Worm (Caenorhabditis elegans): ENCODE results near the gene tbb-2.

Gene tbb-2

DNA sequence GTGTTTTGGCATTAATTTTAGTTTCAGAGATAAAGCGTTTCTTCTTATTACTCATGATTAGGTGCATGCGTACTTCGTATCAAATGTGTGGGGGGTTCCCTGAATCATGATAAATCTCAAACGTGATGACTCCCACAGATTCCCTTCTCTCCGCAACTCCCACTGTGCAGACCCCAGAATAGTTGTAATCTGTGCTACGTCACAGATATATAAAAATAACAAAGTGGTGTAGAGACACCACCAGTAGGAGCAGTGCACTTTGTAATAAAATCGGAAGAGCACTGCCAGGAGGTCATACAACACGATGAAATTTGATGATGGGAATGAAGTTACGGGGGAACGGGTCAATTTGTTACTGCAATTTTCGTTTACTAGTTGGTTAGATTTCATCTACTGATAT lies 26.1 kb downstream of the tbb-2 start:
- no peak for TF ChIP-seq ref-1 (GFP tag; conservative IDR thresholded peaks at IDR 0.05)
- TF ChIP-seq T22C8.4 (GFP tag; IDR thresholded peaks at IDR 0.05): no peak
- TF ChIP-seq klf-2 (GFP tag; conservative IDR thresholded peaks at IDR 0.05): no peak
- TF ChIP-seq ztf-29 (GFP tag; IDR thresholded peaks at IDR 0.05): no peak
- TF ChIP-seq flt-1 (GFP tag; IDR thresholded peaks at IDR 0.05): no peak
- TF ChIP-seq med-1 (GFP tag; optimal IDR thresholded peaks at IDR 0.05; ENCODE audit: insufficient read depth): no peak
- TF ChIP-seq cog-1 (tag; optimal IDR thresholded peaks at IDR 0.05): no peak
- no peak for TF ChIP-seq tab-1 (GFP tag; IDR thresholded peaks at IDR 0.05)
- TF ChIP-seq ztf-23 (GFP tag; IDR thresholded peaks at IDR 0.05): no peak

DNA sequence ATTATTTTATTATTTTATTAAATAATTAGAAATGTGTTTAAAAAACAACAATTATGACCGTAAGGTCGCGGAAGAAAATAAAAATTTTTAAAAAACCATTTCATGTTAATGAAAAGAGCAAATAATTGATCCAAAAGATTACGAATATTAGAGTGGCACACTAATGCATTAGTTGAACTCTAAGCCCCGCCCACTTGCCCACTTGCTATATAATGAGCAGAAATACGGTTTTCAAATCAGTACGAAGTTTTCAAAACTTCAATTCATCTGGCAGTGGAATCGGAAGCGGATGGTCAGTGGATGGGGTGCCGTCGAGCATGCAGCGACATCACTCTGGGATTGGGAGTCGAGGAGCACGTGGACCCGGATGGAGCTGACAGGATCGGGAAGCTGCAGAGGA lies 29.7 kb downstream of the tbb-2 start, which contains the start of gene C36E8.6:
TSS of gene C36E8.6 (plus strand) at position 301 of the 400 bp plus-strand sequence.
- TF ChIP-seq med-1 (GFP tag; optimal IDR thresholded peaks at IDR 0.05; ENCODE audit: insufficient read depth): no peak
- TF ChIP-seq flt-1 (GFP tag; IDR thresholded peaks at IDR 0.05): no peak
- no peak for TF ChIP-seq T22C8.4 (GFP tag; IDR thresholded peaks at IDR 0.05)
- TF ChIP-seq tab-1 (GFP tag; IDR thresholded peaks at IDR 0.05): no peak
- TF ChIP-seq klf-2 (GFP tag; conservative IDR thresholded peaks at IDR 0.05): no peak
- no peak for TF ChIP-seq cog-1 (tag; optimal IDR thresholded peaks at IDR 0.05)
- no peak for TF ChIP-seq ztf-23 (GFP tag; IDR thresholded peaks at IDR 0.05)
- TF ChIP-seq ztf-29 (GFP tag; IDR thresholded peaks at IDR 0.05): no peak
- TF ChIP-seq ref-1 (GFP tag; conservative IDR thresholded peaks at IDR 0.05): no peak

DNA sequence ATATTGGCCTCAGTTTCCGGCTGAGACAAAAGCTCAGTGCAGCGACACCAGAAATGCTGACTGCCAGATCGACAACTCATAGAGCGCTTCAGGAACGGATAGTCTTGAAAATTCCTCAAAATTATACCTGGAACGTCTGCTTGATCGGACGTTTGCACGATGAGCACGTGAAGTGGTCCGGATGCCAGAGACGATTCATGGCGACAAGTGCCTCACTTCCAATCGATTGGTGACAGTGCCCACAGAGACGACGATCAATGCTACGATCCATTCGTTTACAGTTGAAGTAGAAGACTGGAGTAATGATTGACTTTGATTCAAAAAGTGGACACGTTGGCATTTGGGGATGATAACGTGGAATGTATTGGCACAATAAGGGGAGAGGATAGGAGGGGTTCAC lies 31.1 kb downstream of the tbb-2 start, which contains the start of gene Y1A5A.1:
TSS of gene Y1A5A.1 (minus strand) at position 294 of the 400 bp plus-strand sequence.
- TF ChIP-seq klf-2 (GFP tag; conservative IDR thresholded peaks at IDR 0.05) (no peak), ref-1 (GFP tag; conservative IDR thresholded peaks at IDR 0.05) (no peak), med-1 (GFP tag; optimal IDR thresholded peaks at IDR 0.05; ENCODE audit: insufficient read depth) (no peak), cog-1 (tag; optimal IDR thresholded peaks at IDR 0.05) (no peak), ztf-29 (GFP tag; IDR thresholded peaks at IDR 0.05) (no peak), flt-1 (GFP tag; IDR thresholded peaks at IDR 0.05) (no peak), ztf-23 (GFP tag; IDR thresholded peaks at IDR 0.05) (no peak), T22C8.4 (GFP tag; IDR thresholded peaks at IDR 0.05) (no peak), tab-1 (GFP tag; IDR thresholded peaks at IDR 0.05) (no peak)

DNA sequence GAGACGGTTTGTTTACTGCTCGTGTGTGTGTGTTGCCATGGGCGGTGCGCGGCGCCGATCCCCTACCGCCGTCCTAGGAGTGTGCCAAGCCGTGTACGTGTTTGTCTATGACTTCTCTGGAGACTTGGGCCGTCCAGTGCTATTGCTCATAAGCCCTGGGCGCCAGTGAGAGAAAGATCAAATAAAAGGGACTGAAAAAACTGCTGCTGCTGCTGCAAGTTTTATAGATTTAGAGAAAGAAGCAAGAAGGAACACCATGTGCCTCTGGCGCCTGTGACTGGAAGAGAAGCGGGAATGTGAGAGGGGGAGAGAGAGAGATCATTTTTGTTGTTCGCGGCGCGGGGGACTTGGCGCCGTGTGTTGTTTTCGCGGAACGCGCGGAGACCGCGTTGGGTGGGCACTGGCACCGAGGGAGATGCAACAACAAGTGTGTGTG lies 33.4 kb downstream of the tbb-2 start:
- TF ChIP-seq tab-1 (GFP tag; IDR thresholded peaks at IDR 0.05): no peak
- no peak for TF ChIP-seq cog-1 (tag; optimal IDR thresholded peaks at IDR 0.05)
- no peak for TF ChIP-seq ztf-29 (GFP tag; IDR thresholded peaks at IDR 0.05)
- no peak for TF ChIP-seq ztf-23 (GFP tag; IDR thresholded peaks at IDR 0.05)
- no peak for TF ChIP-seq flt-1 (GFP tag; IDR thresholded peaks at IDR 0.05)
- TF ChIP-seq med-1 (GFP tag; optimal IDR thresholded peaks at IDR 0.05; ENCODE audit: insufficient read depth): no peak
- no peak for TF ChIP-seq ref-1 (GFP tag; conservative IDR thresholded peaks at IDR 0.05)
- TF ChIP-seq klf-2 (GFP tag; conservative IDR thresholded peaks at IDR 0.05): no peak
- no peak for TF ChIP-seq T22C8.4 (GFP tag; IDR thresholded peaks at IDR 0.05)

DNA sequence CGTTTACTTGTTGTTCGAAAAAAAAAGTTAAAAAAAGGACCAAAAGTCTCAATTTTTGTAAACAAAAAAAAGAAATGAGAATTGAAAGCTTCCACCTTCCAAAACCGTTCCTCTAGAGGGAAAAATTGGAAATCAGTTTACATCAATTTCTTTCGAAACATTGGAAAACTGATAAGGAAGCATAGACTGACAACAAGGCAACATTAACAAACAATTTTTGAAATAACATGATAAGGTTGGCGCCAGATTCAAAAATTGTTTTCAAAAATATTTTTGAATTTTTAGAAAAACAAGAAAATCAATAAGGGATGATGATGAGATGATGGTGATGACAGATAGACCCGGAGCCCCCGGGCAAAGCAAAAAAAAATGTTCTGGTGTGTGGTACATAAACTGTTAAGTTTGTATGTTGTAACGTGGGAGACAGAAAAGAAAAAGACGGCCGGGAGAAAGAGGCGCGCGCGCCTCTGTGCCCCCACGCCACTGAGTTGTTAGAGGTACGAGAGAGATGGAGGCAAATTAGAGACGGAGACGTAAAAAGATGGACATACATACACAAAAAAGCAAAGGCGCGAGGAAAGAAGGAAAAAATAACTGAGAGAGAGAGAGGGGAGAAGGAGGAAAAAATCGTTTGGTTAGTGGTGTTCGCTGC lies 37.3 kb downstream of the tbb-2 start:
- TF ChIP-seq tab-1 (GFP tag; IDR thresholded peaks at IDR 0.05) (no peak), ztf-23 (GFP tag; IDR thresholded peaks at IDR 0.05) (no peak), flt-1 (GFP tag; IDR thresholded peaks at IDR 0.05) (no peak), cog-1 (tag; optimal IDR thresholded peaks at IDR 0.05) (no peak), T22C8.4 (GFP tag; IDR thresholded peaks at IDR 0.05) (no peak), ref-1 (GFP tag; conservative IDR thresholded peaks at IDR 0.05) (no peak), klf-2 (GFP tag; conservative IDR thresholded peaks at IDR 0.05) (no peak)

DNA sequence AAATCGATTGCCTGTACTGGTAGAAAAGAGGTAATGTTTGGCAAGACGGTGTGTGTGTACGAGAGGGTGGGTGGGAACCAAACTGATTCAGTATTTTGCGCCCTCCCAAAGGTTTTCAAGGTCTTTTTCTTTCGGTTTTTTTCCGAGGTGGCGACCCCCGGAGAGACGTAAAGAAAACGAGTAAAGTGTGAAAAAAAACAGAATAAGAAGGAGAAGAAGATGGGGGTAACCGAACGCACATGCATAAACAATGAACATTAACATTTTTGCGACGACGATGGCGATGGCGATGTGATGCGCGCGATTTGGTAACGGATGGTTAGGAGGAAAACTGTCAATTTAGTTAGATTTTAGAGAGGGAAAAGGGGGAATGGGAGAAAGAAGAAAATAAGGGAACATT lies 39.0 kb downstream of the tbb-2 start:
- TF ChIP-seq med-1 (GFP tag; optimal IDR thresholded peaks at IDR 0.05; ENCODE audit: insufficient read depth) (no peak), ztf-29 (GFP tag; IDR thresholded peaks at IDR 0.05) (no peak), flt-1 (GFP tag; IDR thresholded peaks at IDR 0.05) (no peak), T22C8.4 (GFP tag; IDR thresholded peaks at IDR 0.05) (no peak), klf-2 (GFP tag; conservative IDR thresholded peaks at IDR 0.05) (no peak), ref-1 (GFP tag; conservative IDR thresholded peaks at IDR 0.05) (no peak), cog-1 (tag; optimal IDR thresholded peaks at IDR 0.05) (no peak), tab-1 (GFP tag; IDR thresholded peaks at IDR 0.05) (no peak), ztf-23 (GFP tag; IDR thresholded peaks at IDR 0.05) (no peak)

DNA sequence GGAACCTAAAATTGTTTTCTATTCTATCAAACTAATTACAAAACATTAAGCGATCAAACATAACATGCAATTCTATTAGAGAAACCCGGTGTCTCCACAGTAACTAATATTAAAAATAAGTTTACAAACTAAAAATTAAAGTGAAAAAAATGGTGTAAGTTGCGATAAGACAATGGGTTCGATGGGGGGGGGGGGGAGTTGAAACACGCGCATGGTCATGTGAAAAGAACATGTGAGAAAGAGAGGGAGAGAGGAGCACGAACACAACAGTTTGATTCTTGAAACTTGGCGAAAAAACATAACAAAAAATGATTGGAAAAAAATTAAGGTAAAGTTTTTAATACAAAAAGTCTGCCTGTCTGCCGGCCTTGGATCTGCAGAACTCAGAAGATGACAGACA lies 40.4 kb downstream of the tbb-2 start:
- TF ChIP-seq ref-1 (GFP tag; conservative IDR thresholded peaks at IDR 0.05) (no peak), flt-1 (GFP tag; IDR thresholded peaks at IDR 0.05) (no peak), klf-2 (GFP tag; conservative IDR thresholded peaks at IDR 0.05) (no peak), T22C8.4 (GFP tag; IDR thresholded peaks at IDR 0.05) (no peak)

DNA sequence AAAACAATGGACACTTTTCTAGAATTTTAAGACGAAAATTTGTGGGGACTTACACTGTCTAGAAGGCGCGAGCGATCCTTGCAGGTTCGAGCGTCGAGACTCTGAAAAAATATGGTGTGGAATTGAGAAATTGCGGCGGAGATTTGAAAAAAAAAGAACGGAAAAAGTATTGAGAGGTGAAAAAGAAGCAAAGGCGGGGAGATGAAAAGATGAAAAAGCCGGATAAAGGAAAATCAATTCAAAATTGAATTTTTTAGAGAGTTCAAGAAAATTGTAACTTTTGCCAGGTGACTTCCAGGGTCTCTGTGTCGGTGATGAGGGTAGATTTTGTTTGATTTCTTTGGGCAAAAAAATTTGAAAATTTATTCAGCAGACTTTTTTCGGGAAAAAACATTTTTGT lies 41.1 kb downstream of the tbb-2 start, which contains the start of gene msi-1:
TSS of gene msi-1 (minus strand) at position 101 of the 400 bp plus-strand sequence.
- TF ChIP-seq med-1 (GFP tag; optimal IDR thresholded peaks at IDR 0.05; ENCODE audit: insufficient read depth) (no peak), klf-2 (GFP tag; conservative IDR thresholded peaks at IDR 0.05) (no peak), ztf-23 (GFP tag; IDR thresholded peaks at IDR 0.05) (no peak), cog-1 (tag; optimal IDR thresholded peaks at IDR 0.05) (no peak), tab-1 (GFP tag; IDR thresholded peaks at IDR 0.05) (no peak), T22C8.4 (GFP tag; IDR thresholded peaks at IDR 0.05) (no peak), ztf-29 (GFP tag; IDR thresholded peaks at IDR 0.05) (no peak), ref-1 (GFP tag; conservative IDR thresholded peaks at IDR 0.05) (no peak), flt-1 (GFP tag; IDR thresholded peaks at IDR 0.05) (no peak)

DNA sequence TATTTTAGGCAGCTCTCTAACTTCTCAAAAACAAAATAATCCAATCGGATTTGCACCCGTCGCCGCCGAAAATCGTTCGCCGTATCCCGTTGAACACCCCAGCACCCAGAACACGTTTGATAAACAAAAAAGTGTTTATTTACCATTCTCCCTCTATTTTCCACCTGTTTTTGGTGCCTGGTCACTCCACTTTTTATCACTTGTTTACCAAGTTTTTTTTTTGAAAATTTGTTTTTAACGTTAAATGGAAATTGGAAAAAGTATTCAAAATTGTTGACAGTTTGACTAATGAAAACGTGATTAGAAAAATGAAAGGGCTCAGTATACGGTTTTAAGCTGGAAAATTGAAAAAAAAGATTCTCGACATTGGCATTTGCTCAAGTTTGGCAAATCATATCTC lies 42.4 kb downstream of the tbb-2 start:
- TF ChIP-seq klf-2 (GFP tag; conservative IDR thresholded peaks at IDR 0.05) (no peak), flt-1 (GFP tag; IDR thresholded peaks at IDR 0.05) (no peak), cog-1 (tag; optimal IDR thresholded peaks at IDR 0.05) (no peak), tab-1 (GFP tag; IDR thresholded peaks at IDR 0.05) (no peak), med-1 (GFP tag; optimal IDR thresholded peaks at IDR 0.05; ENCODE audit: insufficient read depth) (no peak), ztf-23 (GFP tag; IDR thresholded peaks at IDR 0.05) (no peak), ref-1 (GFP tag; conservative IDR thresholded peaks at IDR 0.05) (no peak), T22C8.4 (GFP tag; IDR thresholded peaks at IDR 0.05) (no peak), ztf-29 (GFP tag; IDR thresholded peaks at IDR 0.05) (no peak)

All from whole organism, midembryonic.